Fruit fly (Drosophila melanogaster) whole organism, adult: ENCODE results near the gene CG14207.

ENCODE experiments used
- CG11617 ChIP-seq: fragments of 200-800 bp; sonication (Bioruptor generic); optimal IDR thresholded peaks from 2 replicates; lab custom pipeline; 2017; ENCODE audit warnings: mild to moderate bottlenecking, missing biosample characterization, missing genetic modification reagents, missing genetic modification characterization
- CG12768 ChIP-seq: fragments of 200-800 bp; sonication (Bioruptor generic); optimal IDR thresholded peaks from 2 replicates; lab custom pipeline; 2017; ENCODE audit warnings: missing biosample characterization, missing genetic modification characterization, mild to moderate bottlenecking, moderate library complexity, missing genetic modification reagents

DNA sequence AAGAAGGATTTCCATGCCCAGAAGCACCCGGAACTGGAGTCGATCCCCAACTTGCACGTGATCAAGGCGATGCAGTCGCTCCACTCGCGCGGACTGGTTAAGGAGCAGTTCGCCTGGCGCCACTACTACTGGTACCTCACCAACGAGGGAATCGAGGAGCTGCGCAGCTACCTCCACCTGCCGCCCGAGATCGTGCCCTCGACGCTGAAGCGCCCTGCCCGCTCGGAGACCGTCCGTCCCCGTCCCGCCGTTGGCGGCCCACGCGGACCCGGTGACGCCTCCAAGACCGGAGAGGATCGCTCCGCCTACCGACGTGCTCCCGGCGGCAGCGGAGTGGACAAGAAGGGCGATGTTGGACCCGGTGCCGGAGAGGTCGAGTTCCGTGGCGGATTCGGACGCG, 6.5 kb upstream of the CG14207 start:
- TF ChIP-seq CG12768 (no peak), CG11617 (GFP tag; lab: Kevin White, UChicago) (no peak)
